Fruit fly (Drosophila melanogaster): ENCODE results near the gene GCS1.

Gene GCS1

DNA sequence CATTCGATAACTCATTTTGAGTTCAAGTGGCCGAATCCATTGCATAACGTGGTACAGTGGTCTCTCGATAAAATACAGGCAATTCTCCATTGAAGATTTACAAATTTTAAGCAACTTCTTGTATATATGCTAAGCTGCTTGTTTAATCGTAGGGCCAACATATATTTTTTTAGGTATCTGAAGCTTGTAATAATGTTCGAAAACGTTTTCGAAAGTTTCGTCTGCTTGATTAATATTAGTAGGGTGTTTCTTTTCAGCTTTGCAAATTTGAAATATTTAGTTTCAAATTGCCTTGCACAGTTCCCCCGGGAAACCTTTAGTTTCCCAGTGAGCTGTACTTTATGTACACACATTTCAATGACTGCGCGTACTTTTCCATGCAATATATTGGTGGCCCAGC is 31.9 kb upstream of the GCS1 start (continued):
- no peak for TF ChIP-seq Poxn (GFP tag; IDR thresholded peaks at IDR 0.05)
- TF ChIP-seq br (optimal IDR thresholded peaks at IDR 0.05), result no peak
- no peak for TF ChIP-seq CG11560 (tag; IDR thresholded peaks at IDR 0.05)
- no peak for TF ChIP-seq jumu (GFP tag; optimal IDR thresholded peaks at IDR 0.05)
- no peak for TF ChIP-seq da (GFP tag; optimal IDR thresholded peaks at IDR 0.05)
- no peak for TF ChIP-seq CG13296 (GFP tag; optimal IDR thresholded peaks at IDR 0.05)
- no peak for TF ChIP-seq lilli (GFP tag; optimal IDR thresholded peaks at IDR 0.05)
- TF ChIP-seq CG17359 (tag; optimal IDR thresholded peaks at IDR 0.05), result peak; percentile 27
- no peak for TF ChIP-seq CG31365 (tag; optimal IDR thresholded peaks at IDR 0.05)
- no peak for TF ChIP-seq aop (GFP tag; IDR thresholded peaks at IDR 0.05)
- no peak; the same call in 1 of the 2 replicates for TF ChIP-seq esg (GFP tag; conservative IDR thresholded peaks at IDR 0.05)
- TF ChIP-seq stwl (tag; optimal IDR thresholded peaks at IDR 0.05), result no peak
- TF ChIP-seq CG14441 (GFP tag; IDR thresholded peaks at IDR 0.05), result no peak
- no peak for TF ChIP-seq dmrt11E (tag; optimal IDR thresholded peaks at IDR 0.05)
- TF ChIP-seq NK7.1 (GFP tag; optimal IDR thresholded peaks at IDR 0.05), result no peak
- TF ChIP-seq CG8290 (GFP tag; optimal IDR thresholded peaks at IDR 0.05), result no peak
- no peak for TF ChIP-seq CG8290 (tag; optimal IDR thresholded peaks at IDR 0.05)
- TF ChIP-seq GATAe (GFP tag; conservative IDR thresholded peaks at IDR 0.05), result no peak
- no peak for TF ChIP-seq CG4854 (GFP tag; optimal IDR thresholded peaks at IDR 0.05)
- TF ChIP-seq CG4328 (GFP tag; optimal IDR thresholded peaks at IDR 0.05), result no peak
- TF ChIP-seq Hr51 (GFP tag; optimal IDR thresholded peaks at IDR 0.05), result peak in 1 of 2 experiments; percentile 16
- TF ChIP-seq wor (GFP tag; IDR thresholded peaks at IDR 0.05), result no peak
- TF ChIP-seq ken (GFP tag; IDR thresholded peaks at IDR 0.05), result no peak
- no peak for TF ChIP-seq CG15601 (tag; optimal IDR thresholded peaks at IDR 0.05)
- peak; percentile 34 for TF ChIP-seq CG7839 (tag; optimal IDR thresholded peaks at IDR 0.05)
- no peak for TF ChIP-seq lbe (GFP tag; optimal IDR thresholded peaks at IDR 0.05)
- no peak for TF ChIP-seq CG12299 (tag; optimal IDR thresholded peaks at IDR 0.05)
- TF ChIP-seq CG6689 (GFP tag; IDR thresholded peaks at IDR 0.05), result no peak
- TF ChIP-seq psq (GFP tag; optimal IDR thresholded peaks at IDR 0.05), result no peak
- no peak for TF ChIP-seq Hmr (GFP tag; optimal IDR thresholded peaks at IDR 0.05)
- TF ChIP-seq bcd (GFP tag; optimal IDR thresholded peaks at IDR 0.05), result no peak
- TF ChIP-seq Pdp1 (GFP tag; optimal IDR thresholded peaks at IDR 0.05), result peak in 1 of 2 experiments; percentile 11
- TF ChIP-seq tup (GFP tag; optimal IDR thresholded peaks at IDR 0.05), result no peak
- no peak for TF ChIP-seq peb (GFP tag; IDR thresholded peaks at IDR 0.05)
- TF ChIP-seq dm (GFP tag; optimal IDR thresholded peaks at IDR 0.05), result no peak
- TF ChIP-seq ci (GFP tag; IDR thresholded peaks at IDR 0.05), result no peak
- TF ChIP-seq CG12071 (GFP tag; optimal IDR thresholded peaks at IDR 0.05), result no peak
- no peak for TF ChIP-seq CG18619 (GFP tag; optimal IDR thresholded peaks at IDR 0.05)
- no peak for TF ChIP-seq rib (GFP tag; IDR thresholded peaks at IDR 0.05)
- peak; percentile 32 for TF ChIP-seq phol (tag; optimal IDR thresholded peaks at IDR 0.05)
- TF ChIP-seq maf-S (GFP tag; optimal IDR thresholded peaks at IDR 0.05), result no peak
- no peak for TF ChIP-seq sob (GFP tag; IDR thresholded peaks at IDR 0.05)
- no peak for TF ChIP-seq shn (GFP tag; optimal IDR thresholded peaks at IDR 0.05)
- no peak for TF ChIP-seq CkIIα-i1 (GFP tag; IDR thresholded peaks at IDR 0.05)
- TF ChIP-seq CG3995 (GFP tag; optimal IDR thresholded peaks at IDR 0.05), result no peak
- peak; percentile 33 for TF ChIP-seq CG13424 (tag; optimal IDR thresholded peaks at IDR 0.05)
- TF ChIP-seq D (optimal IDR thresholded peaks at IDR 0.05), result no peak
- no peak for TF ChIP-seq D (GFP tag; optimal IDR thresholded peaks at IDR 0.05)
- TF ChIP-seq ssp (GFP tag; IDR thresholded peaks at IDR 0.05), result no peak
- no peak for TF ChIP-seq Eip74EF (GFP tag; optimal IDR thresholded peaks at IDR 0.05)
- TF ChIP-seq Vsx1 (GFP tag; optimal IDR thresholded peaks at IDR 0.05), result no peak
- TF ChIP-seq CG8089 (GFP tag; optimal IDR thresholded peaks at IDR 0.05), result no peak
- peak; percentile 44 for TF ChIP-seq dmrt99B (tag; optimal IDR thresholded peaks at IDR 0.05)
